Worm (Caenorhabditis elegans): Measurements from ENCODE around the gene cogc-6.

DNA sequence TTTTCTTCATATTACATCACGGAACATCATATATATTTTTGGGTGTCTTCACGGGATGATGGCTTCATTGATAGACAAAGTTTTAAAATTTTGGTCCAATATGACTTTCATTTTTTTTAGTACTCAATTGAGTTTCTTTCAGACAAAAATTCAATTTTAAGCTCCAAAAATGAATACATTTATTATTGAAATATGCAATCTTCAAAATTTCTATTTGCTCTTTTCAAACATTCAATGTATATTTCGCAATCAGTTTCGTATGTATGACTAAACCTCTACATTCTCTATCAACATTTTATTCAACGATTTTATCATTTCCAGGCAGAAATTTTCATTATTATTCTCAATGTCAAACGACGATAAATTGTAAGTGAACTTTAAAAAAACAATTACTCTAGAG, 37.7 kb downstream of the cogc-6 start, which contains the start of gene srp-8:
- no peak for TF ChIP-seq lin-13 (tag; optimal IDR thresholded peaks at IDR 0.05)
- TF ChIP-seq blmp-1 (tag; optimal IDR thresholded peaks at IDR 0.05), result no peak
- no peak for TF ChIP-seq lsy-2 (tag; optimal IDR thresholded peaks at IDR 0.05)
- no peak for TF ChIP-seq nhr-28 (tag; optimal IDR thresholded peaks at IDR 0.05)
- TF ChIP-seq unc-62 (GFP tag; optimal IDR thresholded peaks at IDR 0.05), result no peak
- TF ChIP-seq nhr-237 (tag; optimal IDR thresholded peaks at IDR 0.05), result no peak
- no peak for TF ChIP-seq pha-4 (tag; optimal IDR thresholded peaks at IDR 0.05)
- no peak for TF ChIP-seq snpc-4 (tag; optimal IDR thresholded peaks at IDR 0.05)
- no peak for TF ChIP-seq unc-120 (tag; optimal IDR thresholded peaks at IDR 0.05; ENCODE audit: poor library complexity, severe bottlenecking)
- TF ChIP-seq ceh-43 (GFP tag; optimal IDR thresholded peaks at IDR 0.05), result no peak
- no peak for TF ChIP-seq cnd-1 (tag; optimal IDR thresholded peaks at IDR 0.05)
- TF ChIP-seq nhr-12 (tag; optimal IDR thresholded peaks at IDR 0.05), result no peak
- no peak for TF ChIP-seq elt-3 (tag; optimal IDR thresholded peaks at IDR 0.05)
- TF ChIP-seq elt-1 (tag; optimal IDR thresholded peaks at IDR 0.05; ENCODE audit: borderline replicate concordance, insufficient read depth), result no peak
